Fruit fly (Drosophila melanogaster): Measurements from ENCODE around the gene CG14965.

CG14965 gene

DNA sequence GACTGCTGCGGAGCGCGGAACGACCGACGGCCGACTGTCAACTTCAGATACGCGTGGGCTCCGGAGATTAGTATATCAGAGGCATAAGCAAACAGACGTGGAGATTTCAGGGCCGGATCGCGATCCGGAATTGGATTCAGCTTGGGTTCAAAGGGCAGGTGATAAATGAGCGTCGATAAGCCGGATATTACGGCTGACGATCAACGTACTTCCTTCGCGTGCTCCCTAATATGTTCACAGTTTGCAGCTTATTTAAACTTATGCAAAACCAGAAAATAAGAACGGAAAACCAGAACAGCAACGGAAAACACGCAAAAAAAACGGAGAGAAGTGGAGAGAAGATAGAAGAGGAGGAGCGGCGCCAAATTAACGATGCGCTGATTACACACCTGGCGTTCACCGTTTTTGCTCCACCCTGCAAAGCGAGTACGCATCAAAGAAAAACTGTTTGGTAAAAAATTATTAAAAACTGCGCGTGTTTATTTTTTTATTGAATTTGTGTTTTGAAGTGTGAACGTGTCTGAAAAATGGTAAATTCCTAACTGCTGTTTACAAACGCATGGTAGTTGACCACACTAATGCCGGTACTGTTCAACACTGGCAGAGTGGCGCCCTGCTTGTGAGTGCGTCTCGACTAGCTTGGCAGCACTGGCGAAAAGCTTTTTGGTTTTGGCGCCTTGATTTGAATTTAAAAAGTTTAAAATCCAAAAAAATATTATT lies 46.9 kb upstream of the CG14965 start, which contains the start of gene CG17746 (continued):
- no peak for TF ChIP-seq Eip93F (GFP tag; optimal IDR thresholded peaks at IDR 0.05)
- no peak for TF ChIP-seq CG8632 (GFP tag; optimal IDR thresholded peaks at IDR 0.05)
- TF ChIP-seq CG31627 (GFP tag; optimal IDR thresholded peaks at IDR 0.05): peak; percentile 35
- no peak for TF ChIP-seq dsx (GFP tag; optimal IDR thresholded peaks at IDR 0.05; ENCODE audit: poor library complexity, severe bottlenecking)
- no peak for TF ChIP-seq CG4318 (GFP tag; optimal IDR thresholded peaks at IDR 0.05)
- TF ChIP-seq CG3919 (GFP tag; optimal IDR thresholded peaks at IDR 0.05): no peak
- no peak for TF ChIP-seq spab (GFP tag; optimal IDR thresholded peaks at IDR 0.05)
- no peak for TF ChIP-seq Blimp-1 (GFP tag; optimal IDR thresholded peaks at IDR 0.05)
- no peak for TF ChIP-seq CG6276 (GFP tag; optimal IDR thresholded peaks at IDR 0.05)
- TF ChIP-seq topi (GFP tag; optimal IDR thresholded peaks at IDR 0.05): no peak
- TF ChIP-seq fd85E (GFP tag; optimal IDR thresholded peaks at IDR 0.05): no peak
- no peak for TF ChIP-seq Met (GFP tag; optimal IDR thresholded peaks at IDR 0.05)
- TF ChIP-seq fkh (GFP tag; optimal IDR thresholded peaks at IDR 0.05): peak; percentile 43
- peak; percentile 10 for TF ChIP-seq cyc (GFP tag; optimal IDR thresholded peaks at IDR 0.05)
- no peak for TF ChIP-seq net (GFP tag; optimal IDR thresholded peaks at IDR 0.05)
- TF ChIP-seq Sox14 (GFP tag; optimal IDR thresholded peaks at IDR 0.05): peak; percentile 45
- peak; percentile 93 for TF ChIP-seq svp (GFP tag)
- TF ChIP-seq CG10669 (GFP tag; optimal IDR thresholded peaks at IDR 0.05): no peak
- no peak for TF ChIP-seq Hr38 (GFP tag; optimal IDR thresholded peaks at IDR 0.05)

DNA sequence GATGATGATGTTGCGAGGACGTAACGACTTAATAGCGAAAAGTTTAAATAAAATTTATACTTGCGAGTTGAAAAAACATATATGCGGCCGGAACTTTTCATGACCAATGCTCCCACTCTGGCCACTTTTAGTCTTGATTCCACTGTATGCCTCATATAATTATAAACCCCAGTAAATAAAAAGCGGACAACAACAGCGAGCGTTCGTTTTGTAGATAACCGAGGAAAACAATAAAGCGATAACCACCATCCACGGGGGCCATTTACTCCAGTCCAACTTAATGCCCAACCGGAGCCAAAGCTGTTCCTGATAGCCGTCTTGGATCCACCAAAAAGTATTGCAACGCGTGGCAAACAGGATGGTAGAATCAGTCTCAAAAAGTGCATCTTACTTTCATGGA lies 44.0 kb upstream of the CG14965 start:
- TF ChIP-seq vri (GFP tag; optimal IDR thresholded peaks at IDR 0.05) (peak; percentile 23), CG8632 (GFP tag; optimal IDR thresholded peaks at IDR 0.05) (no peak), CG4318 (GFP tag; optimal IDR thresholded peaks at IDR 0.05) (no peak), cyc (GFP tag; optimal IDR thresholded peaks at IDR 0.05) (no peak), CG6163 (GFP tag; IDR thresholded peaks at IDR 0.05) (peak; percentile 50; the same call in 1 of the 3 replicates), CG9139 (GFP tag; optimal IDR thresholded peaks at IDR 0.05) (no peak)

DNA sequence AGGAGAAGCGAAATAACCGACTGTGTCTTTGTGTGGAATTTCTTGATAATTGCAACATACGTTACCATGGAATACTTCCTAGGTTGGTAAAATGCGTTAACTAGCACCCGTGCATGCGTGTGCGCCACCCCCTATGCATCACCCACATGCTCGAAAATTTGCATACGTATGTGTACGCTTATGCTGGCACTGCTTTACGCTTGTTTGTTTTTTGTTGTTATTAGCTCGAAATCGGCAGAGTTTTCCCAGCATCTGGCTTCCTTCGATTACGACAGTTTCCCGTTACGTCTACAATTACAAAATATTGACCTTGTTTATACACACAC lies 34.1 kb upstream of the CG14965 start:
- TF ChIP-seq Met (GFP tag; optimal IDR thresholded peaks at IDR 0.05) (no peak), CG10631 (GFP tag; optimal IDR thresholded peaks at IDR 0.05) (no peak), CG3032 (tag; optimal IDR thresholded peaks at IDR 0.05) (no peak), CG4318 (GFP tag; optimal IDR thresholded peaks at IDR 0.05) (no peak), salr (GFP tag; optimal IDR thresholded peaks at IDR 0.05) (no peak), CG8119 (GFP tag; IDR thresholded peaks at IDR 0.05) (no peak), Eip78C (GFP tag) (no peak), achi (GFP tag; optimal IDR thresholded peaks at IDR 0.05) (no peak), Blimp-1 (GFP tag; optimal IDR thresholded peaks at IDR 0.05) (no peak), CG11762 (GFP tag; optimal IDR thresholded peaks at IDR 0.05; ENCODE audit: insufficient read depth) (no peak), dsx (GFP tag; optimal IDR thresholded peaks at IDR 0.05; ENCODE audit: poor library complexity, severe bottlenecking) (no peak), CG6854 (GFP tag; optimal IDR thresholded peaks at IDR 0.05) (no peak), lz (GFP tag; optimal IDR thresholded peaks at IDR 0.05) (no peak), Gug (GFP tag; IDR thresholded peaks at IDR 0.05) (no peak), ss (GFP tag; optimal IDR thresholded peaks at IDR 0.05) (no peak), svp (GFP tag) (no peak)

- TF ChIP-seq Eip78C (GFP tag): no peak
- TF ChIP-seq CG15336 (GFP tag; IDR thresholded peaks at IDR 0.05): peak; percentile 45
- TF ChIP-seq lz (GFP tag; optimal IDR thresholded peaks at IDR 0.05): no peak
- TF ChIP-seq CG3919 (GFP tag; optimal IDR thresholded peaks at IDR 0.05): no peak
- TF ChIP-seq CG1621 (tag; optimal IDR thresholded peaks at IDR 0.05): no peak
- peak in 1 of 2 experiments; percentile 27 for TF ChIP-seq salr (GFP tag; optimal IDR thresholded peaks at IDR 0.05)
- TF ChIP-seq Ets96B (tag; optimal IDR thresholded peaks at IDR 0.05): peak; percentile 57
- TF ChIP-seq vri (GFP tag; optimal IDR thresholded peaks at IDR 0.05): peak; percentile 52
- no peak for TF ChIP-seq svp (GFP tag)
- peak in 1 of 2 experiments; percentile 79 for TF ChIP-seq ss (GFP tag; optimal IDR thresholded peaks at IDR 0.05)
- TF ChIP-seq CG6163 (GFP tag; IDR thresholded peaks at IDR 0.05): peak; percentile 34; the same call in 1 of the 3 replicates
- no peak for TF ChIP-seq topi (GFP tag; optimal IDR thresholded peaks at IDR 0.05)
- peak; percentile 37 for TF ChIP-seq CG32006 (GFP tag; optimal IDR thresholded peaks at IDR 0.05)
- TF ChIP-seq eg (GFP tag; IDR thresholded peaks at IDR 0.05): peak; percentile 59
- TF ChIP-seq CG9139 (GFP tag; optimal IDR thresholded peaks at IDR 0.05): peak; percentile 69
- no peak for TF ChIP-seq spab (GFP tag; optimal IDR thresholded peaks at IDR 0.05)
- TF ChIP-seq pdm3 (GFP tag; optimal IDR thresholded peaks at IDR 0.05): no peak
- TF ChIP-seq Eip75B (GFP tag; optimal IDR thresholded peaks at IDR 0.05): no peak
- TF ChIP-seq CG6792 (GFP tag; optimal IDR thresholded peaks at IDR 0.05): peak; percentile 21
- peak; percentile 82 for TF ChIP-seq CG16779 (tag; optimal IDR thresholded peaks at IDR 0.05)
- TF ChIP-seq CG3032 (tag; optimal IDR thresholded peaks at IDR 0.05): no peak
- peak; percentile 29 for TF ChIP-seq CG34406 (GFP tag; optimal IDR thresholded peaks at IDR 0.05)
Measured at dm6 chr3L:3225769-3226457, 33.6 kb upstream of the CG14965 start.

Data from whole organism, prepupa.